Worm (Caenorhabditis elegans): ENCODE data around the gene srh-28.

srh-28 gene

DNA sequence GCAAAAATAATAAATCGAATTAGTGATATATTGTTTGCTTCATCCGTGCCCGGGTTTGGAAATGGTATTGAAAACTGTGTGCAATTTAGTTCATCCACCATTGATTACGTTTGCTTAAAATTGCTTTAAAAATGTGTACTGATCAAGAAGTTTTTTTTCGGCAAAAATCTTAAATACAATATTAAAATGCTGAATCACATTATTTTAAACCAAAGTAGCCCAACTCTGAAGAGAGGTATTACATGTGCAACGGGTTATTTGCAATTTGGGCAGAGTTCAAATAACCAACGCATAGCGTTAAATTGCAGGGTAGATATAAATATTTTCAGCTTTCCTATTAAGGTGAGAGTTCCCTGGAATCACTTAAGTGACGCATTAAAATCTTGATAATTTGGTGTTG lies 41.6 kb upstream of the srh-28 start, which contains the start of gene dmsr-14:
TSS of gene dmsr-14 (minus strand) at position 101 of the 400 bp plus-strand sequence.
- no peak for TF ChIP-seq gei-17 (GFP tag; optimal IDR thresholded peaks at IDR 0.05)
- TF ChIP-seq atf-7 (tag; optimal IDR thresholded peaks at IDR 0.05): no peak
- TF ChIP-seq Y53G8AR.9 (GFP tag; conservative IDR thresholded peaks at IDR 0.05): no peak
- no peak for TF ChIP-seq tbx-9 (tag; optimal IDR thresholded peaks at IDR 0.05; ENCODE audit: borderline replicate concordance)
- TF ChIP-seq B0336.3 (GFP tag; IDR thresholded peaks at IDR 0.05): no peak
- TF ChIP-seq lag-1 (GFP tag; IDR thresholded peaks at IDR 0.05): no peak
- no peak for TF ChIP-seq F39B2.1 (GFP tag; IDR thresholded peaks at IDR 0.05)
- TF ChIP-seq attf-3 (GFP tag; conservative IDR thresholded peaks at IDR 0.05): no peak
- no peak for TF ChIP-seq bed-1 (GFP tag; IDR thresholded peaks at IDR 0.05)
- TF ChIP-seq lin-35 (GFP tag; optimal IDR thresholded peaks at IDR 0.05): no peak
- no peak for TF ChIP-seq ztf-28 (GFP tag; IDR thresholded peaks at IDR 0.05)
- no peak for TF ChIP-seq egrh-3 (GFP tag; IDR thresholded peaks at IDR 0.05)

DNA sequence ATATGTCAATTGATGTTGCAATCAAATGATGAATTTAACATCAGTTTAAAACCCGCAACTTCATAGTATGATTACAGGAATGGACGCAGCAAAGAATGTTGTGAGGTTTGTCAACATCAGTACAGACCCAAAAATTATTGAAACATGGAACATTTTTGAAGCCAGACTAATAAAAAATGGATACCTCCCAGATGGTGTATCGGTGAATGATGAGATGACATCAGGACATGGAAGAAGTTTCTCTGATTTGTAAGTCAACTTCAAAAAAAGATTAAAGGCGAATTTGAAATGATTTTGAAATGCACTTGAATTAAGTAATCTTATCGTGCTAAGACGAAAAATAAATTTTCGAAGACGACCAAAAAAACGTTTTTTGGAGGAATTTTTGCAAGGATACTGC lies 38.3 kb upstream of the srh-28 start:
- TF ChIP-seq lag-1 (GFP tag; IDR thresholded peaks at IDR 0.05) (no peak), aptf-2 (GFP tag; conservative IDR thresholded peaks at IDR 0.05) (no peak), ztf-26 (tag; optimal IDR thresholded peaks at IDR 0.05) (no peak), somi-1 (GFP tag; optimal IDR thresholded peaks at IDR 0.05) (no peak), nhr-120 (GFP tag; IDR thresholded peaks at IDR 0.05) (no peak), akir-1 (GFP tag; optimal IDR thresholded peaks at IDR 0.05) (no peak)

DNA sequence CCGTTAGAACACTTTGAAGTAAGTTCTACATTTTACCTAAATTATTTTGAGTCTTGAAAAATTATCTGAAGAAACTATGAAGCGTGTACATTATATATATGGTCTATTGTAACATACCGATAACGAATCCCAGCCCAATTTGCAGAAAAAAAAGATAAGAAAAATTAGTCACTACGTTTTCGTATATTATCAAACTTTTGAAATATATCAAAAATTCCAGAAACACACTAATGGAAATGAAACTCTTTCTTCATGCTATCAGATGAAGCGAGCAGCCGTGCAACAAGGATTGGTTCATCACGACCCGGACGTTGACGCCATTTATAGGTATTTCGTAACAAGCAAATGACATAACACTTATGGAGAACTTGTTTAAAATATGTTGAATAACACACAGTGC lies 36.3 kb upstream of the srh-28 start:
- peak; percentile 81 for TF ChIP-seq ets-4 (GFP tag; optimal IDR thresholded peaks at IDR 0.05)
- no peak for TF ChIP-seq lsl-1 (GFP tag; optimal IDR thresholded peaks at IDR 0.05)
- TF ChIP-seq nhr-80 (tag; optimal IDR thresholded peaks at IDR 0.05): peak; percentile 91
- no peak for TF ChIP-seq efl-1 (GFP tag; optimal IDR thresholded peaks at IDR 0.05)
- no peak for TF ChIP-seq cebp-2 (GFP tag; IDR thresholded peaks at IDR 0.05)
- 0 out of 2 replicates have a peak, but pooled peaks have one; percentile 10 for TF ChIP-seq ceh-40 (GFP tag; IDR thresholded peaks at IDR 0.05)
- TF ChIP-seq F55B11.4 (tag; optimal IDR thresholded peaks at IDR 0.05; ENCODE audit: borderline replicate concordance, insufficient read depth): no peak
- TF ChIP-seq Y53F4B.3 (GFP tag; IDR thresholded peaks at IDR 0.05): no peak
- 0 out of 2 replicates have a peak, but pooled peaks have one; percentile 34 for TF ChIP-seq cebp-1 (GFP tag; IDR thresholded peaks at IDR 0.05)
- no peak for TF ChIP-seq cebp-1 (tag; optimal IDR thresholded peaks at IDR 0.05)
- no peak for TF ChIP-seq rcor-1 (GFP tag; IDR thresholded peaks at IDR 0.05)
- no peak for TF ChIP-seq nhr-27 (tag; optimal IDR thresholded peaks at IDR 0.05)
- no peak for TF ChIP-seq F52B5.7 (tag; optimal IDR thresholded peaks at IDR 0.05)

DNA sequence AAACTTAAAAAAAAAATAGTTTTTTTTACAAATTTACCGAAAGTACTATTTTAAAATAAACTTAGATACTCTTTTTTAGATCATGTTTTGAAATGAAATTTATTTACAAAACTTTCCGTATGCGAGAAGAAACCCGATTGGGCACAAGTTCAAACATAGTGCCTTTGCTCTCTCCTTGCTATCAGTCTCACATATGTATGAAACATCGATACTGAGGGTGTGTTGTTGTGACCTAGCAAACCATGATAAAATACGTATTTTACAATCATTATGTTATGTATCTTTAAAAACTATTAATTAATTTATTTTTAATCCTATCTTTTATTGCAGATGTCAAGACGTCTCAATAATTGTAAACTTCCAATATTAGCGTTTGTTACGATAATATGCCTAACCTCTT lies 34.5 kb upstream of the srh-28 start:
- TF ChIP-seq hlh-26 (GFP tag; conservative IDR thresholded peaks at IDR 0.05) (no peak), cebp-2 (GFP tag; IDR thresholded peaks at IDR 0.05) (no peak), nhr-80 (tag; optimal IDR thresholded peaks at IDR 0.05) (peak; percentile 48)

DNA sequence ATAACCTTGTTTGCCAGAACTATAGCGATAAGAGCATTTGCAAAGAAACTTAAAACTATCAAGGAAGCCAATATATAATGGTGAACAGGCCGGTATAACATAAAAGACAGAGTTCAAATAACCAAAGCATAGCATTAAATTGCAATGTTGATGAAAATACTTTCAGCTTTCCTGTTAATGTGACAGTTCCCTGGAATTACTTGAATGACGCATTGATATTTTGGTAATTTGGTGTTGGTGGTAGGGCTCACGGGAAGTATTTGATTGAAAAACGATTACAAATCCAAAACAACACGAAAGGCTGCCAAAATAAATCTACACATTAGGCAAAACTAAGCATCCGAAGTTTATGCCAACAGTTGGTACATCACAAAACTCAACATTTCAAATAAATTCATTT lies 33.4 kb upstream of the srh-28 start, which contains the start of gene dmsr-16:
TSS of gene dmsr-16 (minus strand) at position 101 of the 400 bp plus-strand sequence.
- TF ChIP-seq mes-4 (tag; optimal IDR thresholded peaks at IDR 0.05): no peak
- TF ChIP-seq ekl-4 (GFP tag; IDR thresholded peaks at IDR 0.05): no peak
- no peak for TF ChIP-seq F57A8.1 (GFP tag; optimal IDR thresholded peaks at IDR 0.05)
- TF ChIP-seq nfyb-1 (GFP tag; IDR thresholded peaks at IDR 0.05): no peak
- no peak for TF ChIP-seq rec-8 (tag; optimal IDR thresholded peaks at IDR 0.05)
- no peak for TF ChIP-seq B0035.1 (tag; optimal IDR thresholded peaks at IDR 0.05)
